Fruit fly (Drosophila melanogaster): ENCODE results near the gene CG10650.

CG10650 gene

dm6 chr2L:19021278-19022220 is 25.8 kb upstream of the CG10650 start (continued):
- peak; percentile 96 for TF ChIP-seq CG10543 (GFP tag; optimal IDR thresholded peaks at IDR 0.05)
- no peak for TF ChIP-seq grn (GFP tag; optimal IDR thresholded peaks at IDR 0.05)
- peak; percentile 26 for TF ChIP-seq pho (GFP tag; optimal IDR thresholded peaks at IDR 0.05)
- peak; percentile 71 for TF ChIP-seq HHEX (GFP tag; optimal IDR thresholded peaks at IDR 0.05)
- peak; percentile 39; the same call in 1 of the 3 replicates for TF ChIP-seq CG7357 (GFP tag; IDR thresholded peaks at IDR 0.05)
- no peak for TF ChIP-seq Ets97D (GFP tag; optimal IDR thresholded peaks at IDR 0.05)
- TF ChIP-seq Vsx1 (GFP tag; optimal IDR thresholded peaks at IDR 0.05), result peak; percentile 62
- peak; percentile 74 for TF ChIP-seq nom (GFP tag; optimal IDR thresholded peaks at IDR 0.05)
- peak; percentile 65 for TF ChIP-seq CG11456 (GFP tag; IDR thresholded peaks at IDR 0.05)
- no peak for TF ChIP-seq CG15479 (GFP tag; optimal IDR thresholded peaks at IDR 0.05)
- no peak for TF ChIP-seq gfzf (GFP tag; optimal IDR thresholded peaks at IDR 0.05)
- TF ChIP-seq CG9797 (GFP tag; optimal IDR thresholded peaks at IDR 0.05), result no peak
- TF ChIP-seq fd3F (GFP tag; optimal IDR thresholded peaks at IDR 0.05), result peak; percentile 80
- TF ChIP-seq Meics (GFP tag; optimal IDR thresholded peaks at IDR 0.05), result peak; percentile 83
- TF ChIP-seq dati (GFP tag; IDR thresholded peaks at IDR 0.05), result no peak
- TF ChIP-seq gro (GFP tag; optimal IDR thresholded peaks at IDR 0.05), result no peak
- TF ChIP-seq pros (GFP tag; optimal IDR thresholded peaks at IDR 0.05), result no peak
- TF ChIP-seq Hmr (GFP tag; optimal IDR thresholded peaks at IDR 0.05), result peak; percentile 90
- TF ChIP-seq az2 (GFP tag; optimal IDR thresholded peaks at IDR 0.05), result peak; percentile 75
- no peak for TF ChIP-seq bbx (GFP tag; IDR thresholded peaks at IDR 0.05; ENCODE audit: partially characterized antibody)
- TF ChIP-seq C15 (GFP tag; IDR thresholded peaks at IDR 0.05), result no peak
- TF ChIP-seq gcm (GFP tag; optimal IDR thresholded peaks at IDR 0.05), result peak; percentile 72
- peak; percentile 40 for TF ChIP-seq cato (GFP tag; optimal IDR thresholded peaks at IDR 0.05; ENCODE audit: borderline replicate concordance)
- no peak for TF ChIP-seq CG8944 (GFP tag; optimal IDR thresholded peaks at IDR 0.05)
- peak; percentile 69 for TF ChIP-seq ewg (GFP tag; optimal IDR thresholded peaks at IDR 0.05)
- no peak for TF ChIP-seq toy (GFP tag; IDR thresholded peaks at IDR 0.05)
- peak; percentile 72 for TF ChIP-seq run (tag; optimal IDR thresholded peaks at IDR 0.05)
- peak; percentile 53; the same call in 1 of the 2 replicates for TF ChIP-seq ro (GFP tag; IDR thresholded peaks at IDR 0.05)
- peak; percentile 89 for TF ChIP-seq Hey (tag; optimal IDR thresholded peaks at IDR 0.05)
- TF ChIP-seq psq (GFP tag; optimal IDR thresholded peaks at IDR 0.05), result no peak
- peak; percentile 34 for TF ChIP-seq CG18764 (GFP tag; optimal IDR thresholded peaks at IDR 0.05)
- peak; percentile 89 for TF ChIP-seq CG8924 (tag; optimal IDR thresholded peaks at IDR 0.05)
- TF ChIP-seq jing (GFP tag; optimal IDR thresholded peaks at IDR 0.05), result peak; percentile 43
- peak; percentile 82 for TF ChIP-seq CG2712 (tag; optimal IDR thresholded peaks at IDR 0.05)
- TF ChIP-seq CG14860 (GFP tag; IDR thresholded peaks at IDR 0.05; ENCODE audit: partially characterized antibody), result no peak
- TF ChIP-seq Camta (GFP tag; optimal IDR thresholded peaks at IDR 0.05), result no peak
- no peak for TF ChIP-seq zen2 (GFP tag; IDR thresholded peaks at IDR 0.05; ENCODE audit: partially characterized antibody)
- TF ChIP-seq CG9932 (GFP tag; IDR thresholded peaks at IDR 0.05), result peak; percentile 62
- peak; percentile 83 for TF ChIP-seq B-H2 (GFP tag; optimal IDR thresholded peaks at IDR 0.05)
- TF ChIP-seq Elba2 (GFP tag; optimal IDR thresholded peaks at IDR 0.05), result no peak
- TF ChIP-seq CG4707 (GFP tag; optimal IDR thresholded peaks at IDR 0.05), result peak; percentile 24
- peak; percentile 68 for TF ChIP-seq HmgZ (tag; optimal IDR thresholded peaks at IDR 0.05)
- TF ChIP-seq CG11723 (GFP tag; optimal IDR thresholded peaks at IDR 0.05), result peak; percentile 55
- 0 out of 2 replicates have a peak, but pooled peaks have one; percentile 25 for TF ChIP-seq CG11085 (GFP tag; IDR thresholded peaks at IDR 0.05)
- no peak for TF ChIP-seq CG7745 (tag; optimal IDR thresholded peaks at IDR 0.05)
- TF ChIP-seq CG18011 (GFP tag; optimal IDR thresholded peaks at IDR 0.05), result peak; percentile 50
- peak; percentile 84 for TF ChIP-seq org-1 (GFP tag; optimal IDR thresholded peaks at IDR 0.05)
- TF ChIP-seq CG17361 (GFP tag; IDR thresholded peaks at IDR 0.05), result peak; percentile 88

Measured in whole organism, embryonic.